Fruit fly (Drosophila melanogaster): Measurements from ENCODE around the gene C3G.

C3G gene

DNA sequence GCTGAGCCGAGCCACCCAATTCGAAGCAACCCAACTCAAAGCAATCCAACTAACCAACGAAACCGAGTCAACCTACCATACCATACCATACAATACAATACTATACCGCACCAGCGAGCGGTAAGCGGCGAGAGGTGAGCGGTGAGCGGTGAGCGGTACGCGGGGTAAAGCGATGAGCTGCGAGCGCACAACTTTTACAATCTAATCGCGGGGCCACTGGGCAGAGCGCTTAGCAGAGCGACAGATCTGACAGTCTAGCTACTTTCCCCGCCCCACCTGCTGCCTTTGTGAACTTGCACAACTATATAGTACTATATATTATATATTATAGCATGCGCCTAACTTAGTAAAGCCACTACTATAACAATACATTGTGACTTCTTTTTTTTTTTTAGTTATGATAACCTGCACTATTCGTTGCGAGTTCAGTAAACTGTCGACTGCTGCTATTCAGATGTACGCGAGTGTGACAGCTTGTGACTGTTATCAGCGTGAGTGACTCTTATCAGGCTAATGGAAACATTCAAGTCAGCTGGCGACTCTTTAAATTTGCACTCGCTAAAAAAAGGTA, 2.6 kb downstream of the C3G start:
- TF ChIP-seq CG7839 (tag; optimal IDR thresholded peaks at IDR 0.05) = peak; percentile 51
- peak; percentile 33; the same call in 1 of the 2 replicates for TF ChIP-seq CG9215 (GFP tag; IDR thresholded peaks at IDR 0.05)
- TF ChIP-seq CG2199 (GFP tag; IDR thresholded peaks at IDR 0.05) = peak; percentile 98
- TF ChIP-seq CG43689 (GFP tag; IDR thresholded peaks at IDR 0.05) = no peak
- TF ChIP-seq CG14050 (GFP tag; IDR thresholded peaks at IDR 0.05) = 0 out of 3 replicates have a peak, but pooled peaks have one; percentile 9
- TF ChIP-seq lilli (GFP tag; optimal IDR thresholded peaks at IDR 0.05) = peak; percentile 57
- peak; percentile 46; the same call in 1 of the 2 replicates for TF ChIP-seq Rx (GFP tag; IDR thresholded peaks at IDR 0.05)
- TF ChIP-seq CoRest (tag; optimal IDR thresholded peaks at IDR 0.05) = peak; percentile 18
- TF ChIP-seq pros (GFP tag; optimal IDR thresholded peaks at IDR 0.05) = no peak
- TF ChIP-seq CG11695 (GFP tag; IDR thresholded peaks at IDR 0.05) = 0 out of 3 replicates have a peak, but pooled peaks have one; percentile 6
- peak; percentile 87 for TF ChIP-seq Vsx1 (GFP tag; optimal IDR thresholded peaks at IDR 0.05)
- TF ChIP-seq phol (tag; optimal IDR thresholded peaks at IDR 0.05) = peak; percentile 40
- no peak for TF ChIP-seq Dip2 (GFP tag; IDR thresholded peaks at IDR 0.05)
- no peak for TF ChIP-seq NC2β (GFP tag; optimal IDR thresholded peaks at IDR 0.05)
- TF ChIP-seq Deaf1 (tag; optimal IDR thresholded peaks at IDR 0.05) = peak; percentile 13
- no peak for TF ChIP-seq Jarid2 (GFP tag; optimal IDR thresholded peaks at IDR 0.05)
- no peak for TF ChIP-seq sens-2 (GFP tag; IDR thresholded peaks at IDR 0.05)
- no peak for TF ChIP-seq CG2202 (tag; optimal IDR thresholded peaks at IDR 0.05)
- peak; percentile 27 for TF ChIP-seq Hr3 (GFP tag; optimal IDR thresholded peaks at IDR 0.05)
- TF ChIP-seq lab (GFP tag; optimal IDR thresholded peaks at IDR 0.05) = peak; percentile 62
- peak; percentile 30 for TF ChIP-seq Nf-YC (tag; optimal IDR thresholded peaks at IDR 0.05)
- TF ChIP-seq fd102C (GFP tag; optimal IDR thresholded peaks at IDR 0.05) = no peak
- TF ChIP-seq CG6272 (GFP tag; IDR thresholded peaks at IDR 0.05) = no peak
- TF ChIP-seq zfh1 (GFP tag; IDR thresholded peaks at IDR 0.05) = no peak
- TF ChIP-seq hth (optimal IDR thresholded peaks at IDR 0.05) = no peak
- TF ChIP-seq CG18599 (GFP tag; optimal IDR thresholded peaks at IDR 0.05) = peak; percentile 66
- no peak for TF ChIP-seq CHES-1-like (GFP tag; optimal IDR thresholded peaks at IDR 0.05)
- peak; percentile 45 for TF ChIP-seq Ets65A (GFP tag)
- TF ChIP-seq ap (GFP tag; IDR thresholded peaks at IDR 0.05) = no peak
- TF ChIP-seq CG11504 (tag; optimal IDR thresholded peaks at IDR 0.05) = peak; percentile 47
- no peak for TF ChIP-seq chm (GFP tag; IDR thresholded peaks at IDR 0.05)
- TF ChIP-seq CG8944 (GFP tag; optimal IDR thresholded peaks at IDR 0.05) = no peak
- TF ChIP-seq dan (GFP tag; IDR thresholded peaks at IDR 0.05) = no peak
- no peak for TF ChIP-seq CG1529 (GFP tag; optimal IDR thresholded peaks at IDR 0.05)
- TF ChIP-seq en (GFP tag; optimal IDR thresholded peaks at IDR 0.05) = no peak
- no peak for TF ChIP-seq CG2889 (GFP tag; IDR thresholded peaks at IDR 0.05)
- TF ChIP-seq Sox100B (GFP tag; optimal IDR thresholded peaks at IDR 0.05) = peak; percentile 22
- no peak for TF ChIP-seq CG12942 (GFP tag; optimal IDR thresholded peaks at IDR 0.05)
- peak; percentile 49 for TF ChIP-seq az2 (GFP tag; optimal IDR thresholded peaks at IDR 0.05)
- TF ChIP-seq rib (GFP tag; IDR thresholded peaks at IDR 0.05) = peak; percentile 68
- no peak for TF ChIP-seq D (optimal IDR thresholded peaks at IDR 0.05)
- no peak for TF ChIP-seq D (GFP tag; optimal IDR thresholded peaks at IDR 0.05)
- peak; percentile 100 for TF ChIP-seq crol (GFP tag; IDR thresholded peaks at IDR 0.05)
- TF ChIP-seq zf30C (GFP tag; optimal IDR thresholded peaks at IDR 0.05) = no peak
- no peak for TF ChIP-seq CTCF (GFP tag; optimal IDR thresholded peaks at IDR 0.05)
- peak; percentile 60 for TF ChIP-seq Meics (GFP tag; optimal IDR thresholded peaks at IDR 0.05)
- TF ChIP-seq her (GFP tag; optimal IDR thresholded peaks at IDR 0.05) = no peak
- peak; percentile 67; the same call in 2 of the 3 replicates for TF ChIP-seq z (GFP tag; IDR thresholded peaks at IDR 0.05)
- no peak for TF ChIP-seq Stat92E (GFP tag; optimal IDR thresholded peaks at IDR 0.05)
- TF ChIP-seq CG30403 (GFP tag; optimal IDR thresholded peaks at IDR 0.05) = peak; percentile 33
- TF ChIP-seq twi (tag; optimal IDR thresholded peaks at IDR 0.05) = no peak
- TF ChIP-seq Hr39 (optimal IDR thresholded peaks at IDR 0.05) = no peak
- TF ChIP-seq sqz (GFP tag; optimal IDR thresholded peaks at IDR 0.05) = no peak

Data from whole organism, embryonic.